Fruit fly (Drosophila melanogaster) whole organism, adult: ENCODE data around the gene SkpE.

ENCODE experiments used
- CG11617 ChIP-seq: fragments of 200-800 bp; sonication (Bioruptor generic); optimal IDR thresholded peaks from 2 replicates; lab custom pipeline; 2017; ENCODE audit warnings: mild to moderate bottlenecking, missing biosample characterization, missing genetic modification reagents, missing genetic modification characterization
- CG12768 ChIP-seq: fragments of 200-800 bp; sonication (Bioruptor generic); optimal IDR thresholded peaks from 2 replicates; lab custom pipeline; 2017; ENCODE audit warnings: missing biosample characterization, missing genetic modification characterization, mild to moderate bottlenecking, moderate library complexity, missing genetic modification reagents
- CG14711 ChIP-seq: fragments of 200-800 bp; sonication (Bioruptor generic); optimal IDR thresholded peaks from 2 replicates; lab custom pipeline; 2018; ENCODE audit warnings: missing biosample characterization, mild to moderate bottlenecking, missing genetic modification characterization, moderate library complexity
- CG1620 ChIP-seq: fragments of 200-800 bp; sonication (Bioruptor generic); optimal IDR thresholded peaks from 2 replicates; lab custom pipeline; 2016; ENCODE audit warnings: missing biosample characterization, missing genetic modification characterization
- CG33017 ChIP-seq: fragments of 200-800 bp; sonication (Bioruptor generic); optimal IDR thresholded peaks from 2 replicates; lab custom pipeline; 2018; ENCODE audit warnings: missing biosample characterization, mild to moderate bottlenecking, missing genetic modification characterization, moderate library complexity
- CG5204 ChIP-seq: fragments of 200-800 bp; sonication (Bioruptor generic); optimal IDR thresholded peaks from 2 replicates; lab custom pipeline; 2016; ENCODE audit warnings: missing biosample characterization, missing genetic modification characterization
- CG7045 ChIP-seq: fragments of 200-800 bp; sonication (Bioruptor generic); optimal IDR thresholded peaks from 2 replicates; lab custom pipeline; 2017; ENCODE audit warnings: missing biosample characterization, mild to moderate bottlenecking, missing genetic modification characterization
- CG7101 ChIP-seq: fragments of 200-800 bp; sonication (Bioruptor generic); optimal IDR thresholded peaks from 2 replicates; lab custom pipeline; 2018; ENCODE audit warnings: missing biosample characterization, mild to moderate bottlenecking, missing genetic modification characterization, moderate library complexity
- Clk ChIP-seq: fragments of 200-800 bp; sonication (Bioruptor generic); optimal IDR thresholded peaks from 2 replicates; lab custom pipeline; 2017; ENCODE audit warnings: missing biosample characterization, missing genetic modification characterization
- Crg-1 ChIP-seq: fragments of 200-800 bp; sonication (Bioruptor generic); optimal IDR thresholded peaks from 2 replicates; lab custom pipeline; 2016; ENCODE audit warnings: missing biosample characterization, missing genetic modification characterization
- Hr96 ChIP-seq: fragments of 200-800 bp; sonication (Bioruptor generic); optimal IDR thresholded peaks from 2 replicates; lab custom pipeline; 2016; ENCODE audit warnings: missing biosample characterization, missing genetic modification characterization
- Mnt ChIP-seq: fragments of 200-800 bp; sonication (Bioruptor generic); optimal IDR thresholded peaks from 2 replicates; lab custom pipeline; 2016; ENCODE audit warnings: missing biosample characterization, mild to moderate bottlenecking, missing genetic modification characterization
- bab1 ChIP-seq: fragments of 200-800 bp; sonication (Bioruptor generic); optimal IDR thresholded peaks from 3 replicates; lab custom pipeline; 2019; ENCODE audit warnings: missing biosample characterization, mild to moderate bottlenecking, missing genetic modification characterization, moderate library complexity
- cic ChIP-seq: fragments of 200-800 bp; sonication (Bioruptor generic); optimal IDR thresholded peaks from 2 replicates; lab custom pipeline; 2017; ENCODE audit warnings: missing biosample characterization, mild to moderate bottlenecking, missing genetic modification characterization, moderate library complexity
- cnc ChIP-seq, 2 experiments: fragments of >200 bp; optimal IDR thresholded peaks; 2 replicates each; lab custom pipeline; 2017
- kay ChIP-seq: fragments of 200-800 bp; sonication (Bioruptor generic); peaks from one replicate; lab custom pipeline; 2016; ENCODE audit warnings: missing biosample characterization, missing genetic modification characterization, borderline replicate concordance
- ovo ChIP-seq: fragments of 200-800 bp; sonication (Bioruptor generic); optimal IDR thresholded peaks from 2 replicates; lab custom pipeline; 2016; ENCODE audit warnings: missing biosample characterization, missing genetic modification characterization
- pad ChIP-seq: fragments of 200-800 bp; sonication (Bioruptor generic); optimal IDR thresholded peaks from 3 replicates; lab custom pipeline; 2017; ENCODE audit warnings: missing biosample characterization, missing genetic modification characterization, mild to moderate bottlenecking, moderate library complexity, missing genetic modification reagents
- tj ChIP-seq: fragments of 200-800 bp; sonication (Bioruptor generic); optimal IDR thresholded peaks from 3 replicates; lab custom pipeline; 2017; ENCODE audit warnings: missing biosample characterization, mild to moderate bottlenecking, missing genetic modification characterization, moderate library complexity
- toe ChIP-seq: fragments of 200-800 bp; sonication (Bioruptor generic); optimal IDR thresholded peaks from 2 replicates; lab custom pipeline; 2016; ENCODE audit warnings: missing biosample characterization, missing genetic modification characterization

The SkpE gene

dm6 chrX:19851095-19851988 lies 27.5 kb upstream of the SkpE start:
- TF ChIP-seq tj (GFP tag; lab: Kevin White, UChicago) (peak; percentile 99), pad (peak; percentile 95), ovo (GFP tag; lab: Kevin White, UChicago) (peak; percentile 39), Hr96 (no peak)

- TF ChIP-seq CG7045 (GFP tag; lab: Kevin White, UChicago) (no peak), CG1620 (GFP tag; lab: Kevin White, UChicago) (no peak), CG14711 (tag; lab: Kevin White, UChicago) (peak; percentile 49), tj (GFP tag; lab: Kevin White, UChicago) (no peak), ovo (GFP tag; lab: Kevin White, UChicago) (no peak), cic (GFP tag; lab: Kevin White, UChicago) (no peak), CG5204 (GFP tag; lab: Kevin White, UChicago) (no peak), bab1 (GFP tag; lab: Kevin White, UChicago) (peak; percentile 30)
Observed at dm6 chrX:19850503-19851094, 26.7 kb upstream of the SkpE start.

dm6 chrX:19848342-19848793 lies 24.5 kb upstream of the SkpE start:
- TF ChIP-seq toe (peak; percentile 31), cnc (optimal IDR thresholded peaks at IDR 0.05; lab: Kevin White, UChicago) (no peak), tj (GFP tag; lab: Kevin White, UChicago) (peak; percentile 55), CG7045 (GFP tag; lab: Kevin White, UChicago) (peak; percentile 30), pad (peak; percentile 42), Crg-1 (GFP tag; lab: Kevin White, UChicago) (no peak), kay (GFP tag; lab: Kevin White, UChicago) (no peak), CG5204 (GFP tag; lab: Kevin White, UChicago) (peak; percentile 51), CG33017 (tag; lab: Kevin White, UChicago) (no peak), Clk (GFP tag; lab: Kevin White, UChicago) (no peak), CG14711 (tag; lab: Kevin White, UChicago) (peak; percentile 26), CG11617 (GFP tag; lab: Kevin White, UChicago) (peak; percentile 39), CG12768 (peak; percentile 16), bab1 (GFP tag; lab: Kevin White, UChicago) (peak; percentile 54), Hr96 (peak; percentile 46), CG7101 (tag; lab: Kevin White, UChicago) (no peak), ovo (GFP tag; lab: Kevin White, UChicago) (peak; percentile 10), CG1620 (GFP tag; lab: Kevin White, UChicago) (peak; percentile 52), Mnt (GFP tag; lab: Kevin White, UChicago) (no peak), cic (GFP tag; lab: Kevin White, UChicago) (peak; percentile 18)

- peak; percentile 65 for TF ChIP-seq Mnt (GFP tag; lab: Kevin White, UChicago)
- TF ChIP-seq Clk (GFP tag; lab: Kevin White, UChicago) = peak; percentile 68
- peak; percentile 84 for TF ChIP-seq CG5204 (GFP tag; lab: Kevin White, UChicago)
- peak; percentile 83 for TF ChIP-seq CG1620 (GFP tag; lab: Kevin White, UChicago)
- TF ChIP-seq cnc (optimal IDR thresholded peaks at IDR 0.05; lab: Kevin White, UChicago) = no peak
- peak; percentile 99 for TF ChIP-seq pad
- peak; percentile 7 for TF ChIP-seq cic (GFP tag; lab: Kevin White, UChicago)
- peak; percentile 62 for TF ChIP-seq ovo (GFP tag; lab: Kevin White, UChicago)
- TF ChIP-seq CG7101 (tag; lab: Kevin White, UChicago) = peak; percentile 78
- TF ChIP-seq toe = peak; percentile 88
- peak; percentile 82 for TF ChIP-seq CG12768
- peak; percentile 71 for TF ChIP-seq CG11617 (GFP tag; lab: Kevin White, UChicago)
- no peak for TF ChIP-seq kay (GFP tag; lab: Kevin White, UChicago)
- peak; percentile 78 for TF ChIP-seq CG14711 (tag; lab: Kevin White, UChicago)
- peak; percentile 57 for TF ChIP-seq tj (GFP tag; lab: Kevin White, UChicago)
- TF ChIP-seq Hr96 = peak; percentile 87
- peak; percentile 93 for TF ChIP-seq bab1 (GFP tag; lab: Kevin White, UChicago)
- TF ChIP-seq CG7045 (GFP tag; lab: Kevin White, UChicago) = peak; percentile 87
- peak; percentile 28 for TF ChIP-seq Crg-1 (GFP tag; lab: Kevin White, UChicago)
- peak; percentile 78 for TF ChIP-seq CG33017 (tag; lab: Kevin White, UChicago)
Observed at dm6 chrX:19846701-19847383, 23.0 kb upstream of the SkpE start.

- TF ChIP-seq bab1 (GFP tag; lab: Kevin White, UChicago) (peak; percentile 61), toe (no peak), tj (GFP tag; lab: Kevin White, UChicago) (peak; percentile 0), Crg-1 (GFP tag; lab: Kevin White, UChicago) (no peak)
Observed at dm6 chrX:19845557-19846072, 21.7 kb upstream of the SkpE start.
